Worm (Caenorhabditis elegans): ENCODE results near the gene zip-5.

ce11 chrV:13309806-13310205 is 45.5 kb downstream of the zip-5 start:
- TF ChIP-seq ztf-4 (tag; optimal IDR thresholded peaks at IDR 0.05) (no peak), elt-3 (tag; optimal IDR thresholded peaks at IDR 0.05) (no peak), skn-1 (tag; optimal IDR thresholded peaks at IDR 0.05) (no peak), unc-62 (GFP tag; optimal IDR thresholded peaks at IDR 0.05) (no peak), ztf-11 (tag; optimal IDR thresholded peaks at IDR 0.05) (no peak), nhr-21 (tag; optimal IDR thresholded peaks at IDR 0.05) (no peak)

All from whole organism, L2 larva.